Fruit fly (Drosophila melanogaster): ENCODE results near the gene Rb97D.
A peak's percentile ranks its signal among the peaks of the same experiment; 100 is the strongest.

Rb97D gene

dm6 chr3R:26915463-26915925 lies 40.0 kb upstream of the Rb97D start, which contains the start of gene CG46339 (continued):
- TF ChIP-seq pfk (GFP tag; optimal IDR thresholded peaks at IDR 0.05) (peak; percentile 52), dati (GFP tag; IDR thresholded peaks at IDR 0.05) (no peak), knrl (GFP tag; IDR thresholded peaks at IDR 0.05; ENCODE audit: partially characterized antibody) (no peak), ERR (GFP tag; optimal IDR thresholded peaks at IDR 0.05) (no peak), CG7271 (tag; optimal IDR thresholded peaks at IDR 0.05) (no peak), zen (tag; optimal IDR thresholded peaks at IDR 0.05) (peak; percentile 18), NK7.1 (GFP tag; optimal IDR thresholded peaks at IDR 0.05) (no peak), otp (GFP tag; IDR thresholded peaks at IDR 0.05) (peak; percentile 21; the same call in 1 of the 3 replicates), Adf1 (GFP tag; IDR thresholded peaks at IDR 0.05) (peak; percentile 63; the same call in 1 of the 2 replicates), grn (GFP tag; optimal IDR thresholded peaks at IDR 0.05) (peak; percentile 43), Scr (GFP tag; IDR thresholded peaks at IDR 0.05; ENCODE audit: partially characterized antibody) (peak; percentile 37), insv (GFP tag; optimal IDR thresholded peaks at IDR 0.05) (peak in 1 of 2 experiments; percentile 10), CG9437 (GFP tag; optimal IDR thresholded peaks at IDR 0.05) (no peak), CG16779 (GFP tag; IDR thresholded peaks at IDR 0.05) (0 out of 2 replicates have a peak, but pooled peaks have one; percentile 65), Hr3 (GFP tag; optimal IDR thresholded peaks at IDR 0.05) (no peak), CG11456 (GFP tag; IDR thresholded peaks at IDR 0.05) (no peak), p53 (GFP tag; optimal IDR thresholded peaks at IDR 0.05) (no peak), sens (GFP tag) (peak; percentile 45), rib (GFP tag; IDR thresholded peaks at IDR 0.05) (peak; percentile 59; the same call in 1 of the 2 replicates), nerfin-1 (tag; optimal IDR thresholded peaks at IDR 0.05) (no peak), Bgb (GFP tag; IDR thresholded peaks at IDR 0.05; ENCODE audit: partially characterized antibody) (peak; percentile 69; the same call in 1 of the 2 replicates), ken (GFP tag; IDR thresholded peaks at IDR 0.05) (no peak), sisA (GFP tag; IDR thresholded peaks at IDR 0.05) (no peak; the same call in 1 of the 2 replicates), vvl (GFP tag; IDR thresholded peaks at IDR 0.05) (peak; percentile 82; the same call in 1 of the 2 replicates), her (GFP tag; optimal IDR thresholded peaks at IDR 0.05) (peak; percentile 76), dysf (GFP tag; IDR thresholded peaks at IDR 0.05) (peak; percentile 56; the same call in 2 of the 3 replicates), CG8359 (GFP tag; optimal IDR thresholded peaks at IDR 0.05; ENCODE audit: borderline replicate concordance) (no peak), Camta (GFP tag; optimal IDR thresholded peaks at IDR 0.05) (no peak), CG31224 (GFP tag; IDR thresholded peaks at IDR 0.05) (no peak), CG3726 (GFP tag; IDR thresholded peaks at IDR 0.05) (no peak), onecut (GFP tag; IDR thresholded peaks at IDR 0.05) (peak; percentile 61), CG18262 (tag; optimal IDR thresholded peaks at IDR 0.05) (peak; percentile 61), Sin3A (optimal IDR thresholded peaks at IDR 0.05) (no peak), CG4820 (GFP tag; optimal IDR thresholded peaks at IDR 0.05) (peak; percentile 48), ATbp (GFP tag; optimal IDR thresholded peaks at IDR 0.05) (no peak), stwl (tag; optimal IDR thresholded peaks at IDR 0.05) (peak; percentile 5), sd (tag; optimal IDR thresholded peaks at IDR 0.05) (peak; percentile 52), D19A (tag; optimal IDR thresholded peaks at IDR 0.05) (peak; percentile 30), CG12104 (GFP tag; optimal IDR thresholded peaks at IDR 0.05) (no peak), dm (GFP tag; optimal IDR thresholded peaks at IDR 0.05) (no peak), disco-r (GFP tag; optimal IDR thresholded peaks at IDR 0.05) (no peak), CG1832 (GFP tag; optimal IDR thresholded peaks at IDR 0.05) (no peak), CG8924 (tag; optimal IDR thresholded peaks at IDR 0.05) (peak; percentile 56), CG2202 (tag; optimal IDR thresholded peaks at IDR 0.05) (peak; percentile 6), PHDP (tag; optimal IDR thresholded peaks at IDR 0.05) (peak; percentile 59), lmd (GFP tag; IDR thresholded peaks at IDR 0.05) (peak; percentile 36), CG2712 (tag; optimal IDR thresholded peaks at IDR 0.05) (peak; percentile 53), CG2875 (GFP tag; optimal IDR thresholded peaks at IDR 0.05) (no peak), Aef1 (GFP tag; IDR thresholded peaks at IDR 0.05) (no peak), H2.0 (GFP tag; IDR thresholded peaks at IDR 0.05) (no peak), CG17612 (GFP tag; IDR thresholded peaks at IDR 0.05) (no peak)
